Worm (Caenorhabditis elegans): Measurements from ENCODE around the gene C10A4.3.

ce11 chrX:7433269-7433668 lies 27.8 kb downstream of the C10A4.3 start, which contains the start of gene clc-5:
- TF ChIP-seq tra-4 (tag; optimal IDR thresholded peaks at IDR 0.05) (no peak), hmg-4 (GFP tag; optimal IDR thresholded peaks at IDR 0.05) (no peak), ceh-36 (tag; optimal IDR thresholded peaks at IDR 0.05) (no peak), ama-1 (optimal IDR thresholded peaks at IDR 0.05) (no peak), ets-7 (tag; optimal IDR thresholded peaks at IDR 0.05) (no peak), scrt-1 (GFP tag; IDR thresholded peaks at IDR 0.05) (no peak), hmbx-1 (tag; optimal IDR thresholded peaks at IDR 0.05) (no peak), hnd-1 (tag; optimal IDR thresholded peaks at IDR 0.05) (no peak), ceh-13 (GFP tag; optimal IDR thresholded peaks at IDR 0.05) (no peak)
